Fruit fly (Drosophila melanogaster): ENCODE data around the gene CG13738.

Gene CG13738

dm6 chr3L:13938470-13939150, 34.7 kb downstream of the CG13738 start (continued):
- TF ChIP-seq Hr51 (GFP tag; optimal IDR thresholded peaks at IDR 0.05) = peak; percentile 83 to 93
- TF ChIP-seq HLH54F (GFP tag; optimal IDR thresholded peaks at IDR 0.05) = peak; percentile 92
- TF ChIP-seq Side (GFP tag; optimal IDR thresholded peaks at IDR 0.05) = peak; percentile 90
- TF ChIP-seq ro (GFP tag; IDR thresholded peaks at IDR 0.05) = no peak; the same call in 1 of the 2 replicates
- TF ChIP-seq CG10321 (GFP tag; IDR thresholded peaks at IDR 0.05) = no peak; the same call in 1 of the 2 replicates
- peak; percentile 88 for TF ChIP-seq btn (GFP tag; optimal IDR thresholded peaks at IDR 0.05)
- TF ChIP-seq usp (GFP tag; optimal IDR thresholded peaks at IDR 0.05) = no peak
- TF ChIP-seq pzg (GFP tag; optimal IDR thresholded peaks at IDR 0.05) = no peak
- TF ChIP-seq zfh1 (GFP tag; IDR thresholded peaks at IDR 0.05) = peak; percentile 62
- TF ChIP-seq nau (GFP tag; optimal IDR thresholded peaks at IDR 0.05) = peak; percentile 90
- no peak for TF ChIP-seq fd102C (GFP tag; optimal IDR thresholded peaks at IDR 0.05)
- TF ChIP-seq CG1832 (GFP tag; optimal IDR thresholded peaks at IDR 0.05) = no peak
- TF ChIP-seq CG9932 (GFP tag; IDR thresholded peaks at IDR 0.05) = peak; percentile 77
- peak; percentile 43 for TF ChIP-seq psq (GFP tag; optimal IDR thresholded peaks at IDR 0.05)
- TF ChIP-seq croc (GFP tag; conservative IDR thresholded peaks at IDR 0.05) = peak; percentile 72
- no peak for TF ChIP-seq Deaf1 (tag; optimal IDR thresholded peaks at IDR 0.05)
- TF ChIP-seq CG2129 (GFP tag; IDR thresholded peaks at IDR 0.05; ENCODE audit: partially characterized antibody) = no peak
- no peak for TF ChIP-seq Lim3 (GFP tag; IDR thresholded peaks at IDR 0.05)
- peak; percentile 90 for TF ChIP-seq nerfin-1 (tag; optimal IDR thresholded peaks at IDR 0.05)
- TF ChIP-seq HmgD (GFP tag; optimal IDR thresholded peaks at IDR 0.05) = peak; percentile 58
- peak; percentile 91 for TF ChIP-seq Atf-2 (GFP tag; optimal IDR thresholded peaks at IDR 0.05)
- TF ChIP-seq CG10274 (GFP tag; optimal IDR thresholded peaks at IDR 0.05) = peak; percentile 82
- TF ChIP-seq Gug (GFP tag; IDR thresholded peaks at IDR 0.05) = peak; percentile 67; the same call in 3 of the 4 replicates
- peak; percentile 61 for TF ChIP-seq CG6272 (GFP tag; IDR thresholded peaks at IDR 0.05)
- peak; percentile 90 for TF ChIP-seq HHEX (GFP tag; optimal IDR thresholded peaks at IDR 0.05)
- peak; percentile 87 for TF ChIP-seq CG12219 (GFP tag; optimal IDR thresholded peaks at IDR 0.05)
- no peak for TF ChIP-seq cad (GFP tag; optimal IDR thresholded peaks at IDR 0.05)
- no peak for TF ChIP-seq dimm (GFP tag; IDR thresholded peaks at IDR 0.05)
- peak; percentile 33; the same call in 1 of the 3 replicates for TF ChIP-seq B-H1 (GFP tag; IDR thresholded peaks at IDR 0.05)
- no peak for TF ChIP-seq ash1 (GFP tag; optimal IDR thresholded peaks at IDR 0.05)
- TF ChIP-seq CG17612 (GFP tag; IDR thresholded peaks at IDR 0.05) = no peak
- TF ChIP-seq CG2889 (GFP tag; IDR thresholded peaks at IDR 0.05) = 0 out of 3 replicates have a peak, but pooled peaks have one; percentile 35
- no peak for TF ChIP-seq knrl (GFP tag; IDR thresholded peaks at IDR 0.05; ENCODE audit: partially characterized antibody)
- TF ChIP-seq CG7987 (GFP tag; optimal IDR thresholded peaks at IDR 0.05) = peak; percentile 41
- peak; percentile 92 for TF ChIP-seq CG11723 (GFP tag; optimal IDR thresholded peaks at IDR 0.05)
- TF ChIP-seq Sox102F (GFP tag; optimal IDR thresholded peaks at IDR 0.05) = peak; percentile 86
- peak; percentile 66 for TF ChIP-seq CG32767 (GFP tag; IDR thresholded peaks at IDR 0.05)
- peak; percentile 81 for TF ChIP-seq CG12744 (GFP tag; optimal IDR thresholded peaks at IDR 0.05)
- TF ChIP-seq CG33213 (GFP tag; optimal IDR thresholded peaks at IDR 0.05) = peak; percentile 75
- TF ChIP-seq cg (GFP tag; optimal IDR thresholded peaks at IDR 0.05) = no peak
- peak; percentile 93 for TF ChIP-seq CG10543 (GFP tag; optimal IDR thresholded peaks at IDR 0.05)
- TF ChIP-seq CG10959 (GFP tag; IDR thresholded peaks at IDR 0.05) = no peak
- TF ChIP-seq br (optimal IDR thresholded peaks at IDR 0.05) = no peak
- peak; percentile 72 for TF ChIP-seq NC2α (GFP tag; optimal IDR thresholded peaks at IDR 0.05)
- no peak for TF ChIP-seq Stat92E (GFP tag; optimal IDR thresholded peaks at IDR 0.05)
- TF ChIP-seq wek (GFP tag; optimal IDR thresholded peaks at IDR 0.05) = no peak
- no peak for TF ChIP-seq slou (GFP tag; optimal IDR thresholded peaks at IDR 0.05)
- TF ChIP-seq chn (GFP tag; optimal IDR thresholded peaks at IDR 0.05) = peak; percentile 76
- peak; percentile 89 to 93 for TF ChIP-seq dpn (GFP tag; optimal IDR thresholded peaks at IDR 0.05)
- TF ChIP-seq CG18599 (GFP tag; optimal IDR thresholded peaks at IDR 0.05) = peak; percentile 91

All from whole organism, embryonic.